Worm (Caenorhabditis elegans) whole organism, L1 larva: ENCODE data around the gene Y67A10A.3.

Experiments used
- ceh-82 ChIP-seq, 3 experiments: fragments of 150-350 bp in 1 of 3; sonication (generic microtip) in 2 of 3; optimal IDR thresholded peaks; 2 replicates each; lab custom pipeline; 2014 to 2017; ENCODE audit warnings: missing biosample characterization in 3 of 3, missing genetic modification characterization in 3 of 3
- ceh-88 ChIP-seq: fragments of 200-800 bp; sonication (Bioruptor generic); IDR thresholded peaks from 2 replicates; pipeline ENCODE4 v1.3.6; 2022; ENCODE audit warnings: missing genetic modification characterization, missing compliant biosample characterization
- ces-1 ChIP-seq: fragments of 150-350 bp; optimal IDR thresholded peaks from 2 replicates; lab custom pipeline; 2014; ENCODE audit warnings: missing biosample characterization, missing genetic modification reagents, missing genetic modification characterization
- nhr-20 ChIP-seq: sonication (generic microtip); optimal IDR thresholded peaks from 2 replicates; lab custom pipeline; 2016; ENCODE audit warnings: mild to moderate bottlenecking, missing genetic modification characterization, missing compliant biosample characterization
- pqm-1 ChIP-seq: sonication (generic microtip); optimal IDR thresholded peaks from 3 replicates; lab custom pipeline; 2017; ENCODE audit warnings: missing biosample characterization, missing genetic modification characterization
- snpc-4 ChIP-seq: fragments of 150-350 bp; optimal IDR thresholded peaks from 2 replicates; lab custom pipeline; 2014; ENCODE audit warnings: missing biosample characterization, missing genetic modification characterization
- unc-62 ChIP-seq: fragments of 150-350 bp; optimal IDR thresholded peaks from 2 replicates; lab custom pipeline; 2014; ENCODE audit warnings: missing biosample characterization, missing genetic modification reagents, missing genetic modification characterization

ce11 chrIV:14335768-14336167 is 1.5 kb upstream of the Y67A10A.3 start:
- TF ChIP-seq snpc-4 (tag; lab: Kevin White, UChicago) (no peak), nhr-20 (tag; lab: Kevin White, UChicago) (no peak), ceh-88 (GFP tag; lab: Robert Waterston, UW) (no peak), ces-1 (GFP tag; lab: Kevin White, UChicago) (no peak), ceh-82 (tag; optimal IDR thresholded peaks at IDR 0.05; lab: Kevin White, UChicago) (no peak), unc-62 (GFP tag; lab: Kevin White, UChicago) (no peak), pqm-1 (tag; lab: Kevin White, UChicago) (no peak)
